Worm (Caenorhabditis elegans): ENCODE data around the gene F48E8.3.

Gene F48E8.3

DNA sequence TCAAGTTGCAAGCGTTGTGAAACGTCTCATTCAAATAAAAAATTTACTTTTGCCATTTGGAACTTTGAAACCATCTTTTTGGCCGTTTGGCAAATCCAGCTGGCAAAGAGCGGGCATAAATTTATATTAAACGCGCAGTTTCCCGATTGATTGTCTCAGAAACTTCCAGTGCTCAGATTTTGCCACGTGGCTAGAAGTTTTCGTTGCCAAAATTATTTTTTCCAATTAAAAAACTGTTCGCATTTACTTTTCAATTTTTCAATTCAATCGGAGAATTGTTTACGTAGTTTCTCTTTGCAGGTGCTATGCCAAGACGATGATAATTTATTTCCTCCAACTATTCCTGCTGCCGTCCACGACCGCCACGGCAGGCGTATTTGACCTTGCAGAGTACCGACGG is 7.9 kb upstream of the F48E8.3 start, which contains the start of gene F48E8.4:
F48E8.4 (plus strand) TSS at position 301 of the 400 bp plus-strand sequence.
- no peak for TF ChIP-seq unc-62 (GFP tag; optimal IDR thresholded peaks at IDR 0.05)

- TF ChIP-seq unc-62 (GFP tag; optimal IDR thresholded peaks at IDR 0.05), result no peak
Observed at ce11 chrIII:5464077-5464476, 2.9 kb downstream of the F48E8.3 start, which contains the start of gene F48E8.2. Gene F48E8.2, plus strand, starts transcription at chrIII:5464377.

- no peak for TF ChIP-seq unc-62 (GFP tag; optimal IDR thresholded peaks at IDR 0.05)
Observed at ce11 chrIII:5464850-5465249, 3.7 kb downstream of the F48E8.3 start.

DNA sequence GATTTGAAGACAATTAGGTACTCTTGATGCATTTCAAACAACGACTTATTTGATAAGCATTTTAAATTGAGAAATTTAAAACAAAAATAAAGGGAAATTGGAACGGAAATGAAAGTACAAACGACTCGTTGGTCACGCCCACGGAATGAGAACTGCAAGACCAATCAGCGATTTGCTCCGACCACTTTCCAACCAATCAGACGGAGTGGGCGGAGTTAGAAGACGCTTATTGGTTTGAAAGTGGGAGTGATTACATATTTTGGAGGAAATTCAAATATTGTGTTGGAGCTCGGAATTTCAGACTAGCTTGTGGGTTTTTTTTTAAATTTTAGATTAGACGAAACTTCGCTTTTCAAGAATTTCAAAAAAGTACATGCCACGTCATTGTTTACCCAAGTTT is 7.9 kb downstream of the F48E8.3 start:
- no peak for TF ChIP-seq unc-62 (GFP tag; optimal IDR thresholded peaks at IDR 0.05)

DNA sequence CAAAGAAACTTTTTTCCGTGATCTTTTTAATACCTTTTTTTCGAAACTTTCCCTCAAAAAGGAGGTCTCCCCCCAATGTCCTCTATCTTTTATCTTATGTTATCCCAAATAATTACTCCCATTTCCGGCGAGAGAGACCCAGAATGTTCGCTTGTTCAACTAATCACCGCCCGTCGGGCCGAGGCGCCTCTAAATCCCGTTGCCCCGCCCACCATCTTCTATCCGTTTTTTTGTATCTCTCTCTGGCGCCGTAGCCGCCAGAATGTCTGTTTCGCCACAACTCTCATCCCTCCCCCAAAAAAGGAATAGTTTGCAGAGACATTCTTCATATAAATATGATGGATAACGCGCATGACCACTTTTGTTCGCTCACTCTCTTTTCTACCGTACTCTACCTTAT is 11.5 kb downstream of the F48E8.3 start:
- TF ChIP-seq unc-62 (GFP tag; optimal IDR thresholded peaks at IDR 0.05), result no peak

- no peak for TF ChIP-seq unc-62 (GFP tag; optimal IDR thresholded peaks at IDR 0.05)
Observed at ce11 chrIII:5474176-5474575, 13.0 kb downstream of the F48E8.3 start, which contains the start of gene lon-1. Gene lon-1, plus strand, starts transcription at chrIII:5474476.

DNA sequence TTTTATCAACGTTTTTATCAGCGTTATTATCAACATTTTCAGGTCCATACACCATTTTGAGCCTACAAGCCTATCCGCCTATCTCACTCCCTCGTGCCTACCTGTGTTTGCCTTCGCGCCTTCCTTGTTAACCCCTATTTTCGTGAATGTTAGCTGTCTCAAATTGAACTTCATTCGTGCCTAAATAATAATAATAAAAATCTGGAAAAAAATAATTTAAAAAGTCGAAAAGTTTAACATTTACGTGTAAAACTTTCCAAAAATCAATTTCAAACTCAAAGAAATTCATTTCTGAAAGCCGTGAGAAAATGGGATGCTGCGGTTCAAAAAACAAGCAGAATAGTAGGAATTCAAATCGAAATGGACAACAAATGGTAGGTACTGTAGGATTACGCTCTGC is 16.8 kb downstream of the F48E8.3 start, which contains the start of gene R02F2.10:
R02F2.10 (plus strand) TSS at position 301 of the 400 bp plus-strand sequence.
- no peak for TF ChIP-seq unc-62 (GFP tag; optimal IDR thresholded peaks at IDR 0.05)

DNA sequence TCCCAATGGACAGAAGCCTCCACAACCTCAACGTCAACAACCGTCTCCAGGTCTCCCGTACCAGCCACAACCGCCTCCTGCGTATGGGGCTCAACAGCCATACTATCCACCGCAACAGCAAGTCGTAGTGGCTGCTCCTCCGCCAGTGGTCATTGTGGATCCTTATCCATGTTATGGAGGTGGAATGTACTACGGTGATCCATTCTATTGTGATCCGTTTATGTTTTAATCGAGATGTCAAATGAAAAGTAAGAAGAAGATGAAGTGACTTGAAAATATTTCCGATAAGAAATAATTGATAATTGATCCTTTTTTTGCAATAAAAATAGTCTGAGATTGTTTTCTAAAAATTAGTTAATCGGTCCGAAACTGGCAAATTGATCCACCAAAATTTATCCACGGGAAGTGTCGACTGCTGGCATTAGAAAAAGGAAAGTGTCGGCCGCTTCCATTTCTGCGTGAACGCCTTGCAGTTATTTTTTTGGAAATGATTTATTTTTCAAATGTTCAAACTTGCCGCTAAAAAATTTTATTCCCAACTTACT is 17.7 kb downstream of the F48E8.3 start, which contains the start of the genes R02F2.6 and R02F2.5:
R02F2.6 (minus strand) TSS at position 101 of the 545 bp plus-strand sequence.
R02F2.5 (plus strand) TSS at position 495 of the 545 bp plus-strand sequence.
- TF ChIP-seq unc-62 (GFP tag; optimal IDR thresholded peaks at IDR 0.05), result no peak

- no peak for TF ChIP-seq unc-62 (GFP tag; optimal IDR thresholded peaks at IDR 0.05)
Observed at ce11 chrIII:5479493-5480167, 18.5 kb downstream of the F48E8.3 start.

ce11 chrIII:5483738-5484315 is 22.6 kb downstream of the F48E8.3 start, which contains the start of the genes R02F2.7 and R02F2.4:
Gene R02F2.7, minus strand, starts transcription at chrIII:5483773.
Gene R02F2.4, plus strand, starts transcription at chrIII:5484289.
- no peak for TF ChIP-seq unc-62 (GFP tag; optimal IDR thresholded peaks at IDR 0.05)

DNA sequence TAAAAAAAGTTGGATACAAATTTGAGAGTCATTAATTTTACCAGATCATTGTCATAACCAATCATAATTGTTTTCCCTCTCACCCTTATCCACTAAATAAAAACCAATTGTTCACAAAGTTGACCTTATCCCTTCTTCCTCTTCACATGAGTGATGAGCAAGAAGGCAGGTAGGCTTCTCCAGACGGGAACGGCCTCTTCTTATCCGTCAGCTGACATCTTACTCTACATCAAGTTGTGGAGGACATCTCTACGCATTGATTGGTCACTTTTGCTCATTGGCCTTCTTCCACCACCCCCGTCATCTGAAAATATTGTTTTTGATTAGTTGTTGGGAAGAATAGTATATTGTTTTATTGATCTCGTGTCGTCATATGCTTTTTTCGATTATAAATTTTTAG is 25.2 kb downstream of the F48E8.3 start:
- TF ChIP-seq unc-62 (GFP tag; optimal IDR thresholded peaks at IDR 0.05), result no peak

- TF ChIP-seq unc-62 (GFP tag; optimal IDR thresholded peaks at IDR 0.05), result no peak
Observed at ce11 chrIII:5487087-5487603, 26.0 kb downstream of the F48E8.3 start, which contains the start of gene osg-1. Gene osg-1, plus strand, starts transcription at chrIII:5487553.

ce11 chrIII:5495168-5495567 is 34.0 kb downstream of the F48E8.3 start, which contains the start of gene R02F2.8:
Gene R02F2.8, minus strand, starts transcription at chrIII:5495268.
- TF ChIP-seq unc-62 (GFP tag; optimal IDR thresholded peaks at IDR 0.05), result no peak

DNA sequence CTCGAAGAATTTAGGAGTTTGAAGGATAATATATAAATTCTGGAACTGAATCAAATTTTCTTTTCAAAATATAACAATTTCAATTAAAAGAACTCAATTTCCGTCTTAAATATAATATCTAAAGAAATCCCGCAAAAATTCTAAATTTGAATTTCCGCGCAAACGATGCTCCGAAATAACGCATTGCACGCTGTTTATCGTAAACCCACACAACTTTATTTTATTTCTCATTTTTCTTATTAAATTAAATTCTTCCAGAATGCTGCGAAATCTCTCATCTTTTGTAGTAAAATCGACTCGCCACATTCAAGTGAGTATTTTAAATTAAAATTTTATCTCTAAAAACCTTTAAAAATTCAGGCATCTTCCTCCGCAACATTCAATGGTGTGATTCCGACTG is 37.8 kb downstream of the F48E8.3 start, which contains the start of gene R02F2.9:
R02F2.9 (plus strand) TSS at position 218 of the 400 bp plus-strand sequence.
- no peak for TF ChIP-seq unc-62 (GFP tag; optimal IDR thresholded peaks at IDR 0.05)

DNA sequence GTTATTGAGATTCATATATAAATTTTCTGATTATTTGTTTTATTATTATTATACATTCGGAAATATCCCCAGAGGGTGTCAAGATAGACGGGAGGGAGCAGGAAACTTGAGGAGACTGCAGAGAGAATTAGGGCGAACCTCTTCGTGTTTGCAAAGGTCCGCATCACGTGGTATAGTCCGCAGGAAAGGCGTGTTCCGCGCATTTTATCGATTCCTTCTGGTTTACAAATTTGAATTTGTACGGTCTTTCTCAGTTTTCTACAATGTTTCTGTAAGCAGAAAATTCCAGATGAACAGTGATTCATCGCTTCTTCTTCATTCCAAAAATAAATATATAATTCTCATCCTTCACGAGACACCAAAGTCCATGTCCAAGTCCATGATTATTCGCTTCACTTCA is 38.8 kb downstream of the F48E8.3 start:
- no peak for TF ChIP-seq unc-62 (GFP tag; optimal IDR thresholded peaks at IDR 0.05)

DNA sequence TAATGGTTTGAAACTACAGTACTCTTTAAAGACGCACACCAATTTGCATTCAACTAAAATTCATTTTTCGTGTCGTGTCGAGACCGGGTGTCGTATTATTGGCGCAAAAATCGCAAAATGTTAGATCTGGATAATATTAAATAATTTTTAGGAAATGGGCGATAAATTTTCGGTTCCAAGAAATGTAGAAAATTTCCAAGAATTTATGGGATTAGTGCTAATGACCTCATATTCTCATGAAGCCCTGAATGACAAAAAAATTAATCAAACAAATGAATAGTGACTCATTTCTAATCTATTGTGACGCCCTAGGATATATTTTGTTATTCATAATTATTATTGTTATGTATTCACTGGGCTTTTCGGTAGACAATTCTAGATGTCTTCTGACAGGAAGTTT is 39.6 kb downstream of the F48E8.3 start:
- TF ChIP-seq unc-62 (GFP tag; optimal IDR thresholded peaks at IDR 0.05), result no peak

Data from whole organism, dauer.